Worm (Caenorhabditis elegans): ENCODE data around the gene clec-26.

DNA sequence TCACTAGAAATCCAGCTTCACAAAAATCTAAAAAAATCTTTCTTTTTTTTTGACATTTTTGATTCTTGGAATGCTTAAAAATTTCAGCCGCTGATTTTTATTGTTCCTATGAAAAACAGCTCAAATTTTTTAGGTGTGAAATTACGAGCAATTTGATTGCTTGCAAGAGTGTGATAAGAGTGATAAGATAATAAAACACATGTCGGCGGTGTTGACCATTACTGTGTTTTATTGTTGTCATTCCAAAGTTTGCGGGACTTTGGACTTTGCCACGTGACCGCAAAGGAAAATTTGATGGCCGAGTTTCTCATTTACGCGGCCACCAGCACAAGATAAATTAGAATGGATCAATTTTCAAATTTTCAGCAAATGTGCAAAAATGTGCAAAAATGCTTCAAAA lies 31.7 kb upstream of the clec-26 start:
- TF ChIP-seq tab-1 (GFP tag; IDR thresholded peaks at IDR 0.05) (no peak), flt-1 (GFP tag; IDR thresholded peaks at IDR 0.05) (no peak), T22C8.4 (GFP tag; IDR thresholded peaks at IDR 0.05) (no peak), klf-2 (GFP tag; conservative IDR thresholded peaks at IDR 0.05) (no peak), ref-1 (GFP tag; conservative IDR thresholded peaks at IDR 0.05) (no peak), ztf-23 (GFP tag; IDR thresholded peaks at IDR 0.05) (no peak)
